Fruit fly (Drosophila melanogaster) whole organism, prepupa: Measurements from ENCODE around the gene CG31176.
A peak's percentile ranks its signal among the peaks of the same experiment; 100 is the strongest.

ENCODE experiments used
- Blimp-1 ChIP-seq: fragments of 200-800 bp; sonication (Bioruptor generic); optimal IDR thresholded peaks from 3 replicates; lab custom pipeline; 2017; ENCODE audit warnings: missing biosample characterization, missing genetic modification characterization, mild to moderate bottlenecking, moderate library complexity, missing genetic modification reagents
- CG10631 ChIP-seq: fragments of 200-800 bp; sonication (Bioruptor generic); optimal IDR thresholded peaks from 2 replicates; lab custom pipeline; 2016; ENCODE audit warnings: missing biosample characterization, missing genetic modification characterization
- CG10669 ChIP-seq: fragments of 200-800 bp; sonication (Bioruptor generic); optimal IDR thresholded peaks from 3 replicates; lab custom pipeline; 2018; ENCODE audit warnings: missing biosample characterization, mild to moderate bottlenecking, missing genetic modification characterization, moderate library complexity
- CG11294 ChIP-seq: fragments of 200-800 bp; sonication (Bioruptor generic); IDR thresholded peaks from 2 replicates; pipeline ENCODE4 v1.3.6; 2022; ENCODE audit warnings: missing biosample characterization, missing genetic modification characterization
- CG11762 ChIP-seq: fragments of 200-800 bp; sonication (Bioruptor generic); optimal IDR thresholded peaks from 3 replicates; lab custom pipeline; 2016; ENCODE audit warnings: missing biosample characterization, missing genetic modification characterization; ENCODE audit not compliant: insufficient read depth
- CG15336 ChIP-seq: fragments of 200-800 bp; sonication (Bioruptor generic); IDR thresholded peaks from 2 replicates; pipeline ENCODE4 v1.3.6; 2022; ENCODE audit warnings: missing biosample characterization, missing genetic modification characterization
- CG1621 ChIP-seq: fragments of 200-800 bp; sonication (Bioruptor generic); optimal IDR thresholded peaks from 3 replicates; lab custom pipeline; 2018; ENCODE audit warnings: missing biosample characterization, mild to moderate bottlenecking, missing genetic modification characterization
- CG16779 ChIP-seq: fragments of 200-800 bp; sonication (Bioruptor generic); optimal IDR thresholded peaks from 3 replicates; lab custom pipeline; 2017; ENCODE audit warnings: missing biosample characterization, mild to moderate bottlenecking, missing genetic modification characterization
- CG3032 ChIP-seq: fragments of 200-800 bp; optimal IDR thresholded peaks from 2 replicates; lab custom pipeline; 2019; ENCODE audit warnings: missing biosample characterization, mild to moderate bottlenecking, missing genetic modification characterization, moderate library complexity
- CG31627 ChIP-seq: fragments of 200-800 bp; sonication (Bioruptor generic); optimal IDR thresholded peaks from 3 replicates; lab custom pipeline; 2016; ENCODE audit warnings: missing biosample characterization, missing genetic modification characterization
- CG32006 ChIP-seq: fragments of 200-800 bp; sonication (Bioruptor generic); optimal IDR thresholded peaks from 3 replicates; lab custom pipeline; 2017; ENCODE audit warnings: missing biosample characterization, mild to moderate bottlenecking, missing genetic modification characterization
- CG34406 ChIP-seq: fragments of 200-800 bp; sonication (Bioruptor generic); optimal IDR thresholded peaks from 3 replicates; lab custom pipeline; 2016; ENCODE audit warnings: missing biosample characterization, missing genetic modification characterization
- CG3919 ChIP-seq: fragments of 200-800 bp; sonication (Bioruptor generic); optimal IDR thresholded peaks from 3 replicates; lab custom pipeline; 2016; ENCODE audit warnings: missing biosample characterization, missing genetic modification characterization
- CG4318 ChIP-seq: fragments of 200-800 bp; sonication (Bioruptor generic); optimal IDR thresholded peaks from 3 replicates; lab custom pipeline; 2017; ENCODE audit warnings: missing biosample characterization, mild to moderate bottlenecking, missing genetic modification characterization
- CG6163 ChIP-seq: fragments of 200-800 bp; sonication (Bioruptor generic); IDR thresholded peaks from 3 replicates; pipeline ENCODE4 v1.3.6; 2022; ENCODE audit warnings: missing biosample characterization, missing genetic modification characterization
- CG6276 ChIP-seq: fragments of 200-800 bp; sonication (Bioruptor generic); optimal IDR thresholded peaks from 2 replicates; lab custom pipeline; 2017; ENCODE audit warnings: missing biosample characterization, mild to moderate bottlenecking, missing genetic modification characterization
- CG6792 ChIP-seq: fragments of 200-800 bp; sonication (Bioruptor generic); optimal IDR thresholded peaks from 3 replicates; lab custom pipeline; 2016; ENCODE audit warnings: missing biosample characterization, missing genetic modification characterization
- CG6808 ChIP-seq: fragments of 200-800 bp; sonication (Bioruptor generic); optimal IDR thresholded peaks from 3 replicates; lab custom pipeline; 2017; ENCODE audit warnings: missing biosample characterization, missing genetic modification characterization, mild to moderate bottlenecking, moderate library complexity, missing genetic modification reagents
- CG6854 ChIP-seq: fragments of 200-800 bp; sonication (Bioruptor generic); optimal IDR thresholded peaks from 2 replicates; lab custom pipeline; 2017; ENCODE audit warnings: missing biosample characterization, mild to moderate bottlenecking, missing genetic modification characterization
- CG7368 ChIP-seq: fragments of 200-800 bp; sonication (Bioruptor generic); optimal IDR thresholded peaks from 3 replicates; lab custom pipeline; 2016; ENCODE audit warnings: missing biosample characterization, missing genetic modification characterization
- CG8119 ChIP-seq: fragments of 200-800 bp; sonication (Bioruptor generic); IDR thresholded peaks from 3 replicates; pipeline ENCODE4 v1.3.6; 2022; ENCODE audit warnings: missing biosample characterization, missing genetic modification characterization
- CG8319 ChIP-seq: fragments of 200-800 bp; sonication (Bioruptor generic); optimal IDR thresholded peaks from 3 replicates; lab custom pipeline; 2016; ENCODE audit warnings: missing biosample characterization, missing genetic modification characterization
- CG8632 ChIP-seq: fragments of 200-800 bp; sonication (Bioruptor generic); optimal IDR thresholded peaks from 3 replicates; lab custom pipeline; 2016; ENCODE audit warnings: missing biosample characterization, missing genetic modification characterization
- CG9139 ChIP-seq: fragments of 200-800 bp; sonication (Bioruptor generic); optimal IDR thresholded peaks from 3 replicates; lab custom pipeline; 2017; ENCODE audit warnings: missing biosample characterization, mild to moderate bottlenecking, missing genetic modification characterization
- Eip93F ChIP-seq: fragments of 200-800 bp; sonication (Bioruptor generic); optimal IDR thresholded peaks from 2 replicates; lab custom pipeline; 2016; ENCODE audit warnings: missing biosample characterization, mild to moderate bottlenecking, missing genetic modification characterization
- Ets21C ChIP-seq: fragments of 200-800 bp; sonication (Bioruptor generic); optimal IDR thresholded peaks from 3 replicates; lab custom pipeline; 2016; ENCODE audit warnings: missing biosample characterization, missing genetic modification characterization
- Ets96B ChIP-seq: fragments of 200-800 bp; optimal IDR thresholded peaks from 2 replicates; lab custom pipeline; 2019; ENCODE audit warnings: missing biosample characterization, mild to moderate bottlenecking, missing genetic modification characterization, moderate library complexity
- Gug ChIP-seq: fragments of 200-800 bp; sonication (Bioruptor generic); IDR thresholded peaks from 2 replicates; pipeline ENCODE4 v1.3.6; 2022; ENCODE audit warnings: missing biosample characterization, missing genetic modification characterization
- Hr38 ChIP-seq: sonication (Bioruptor generic); optimal IDR thresholded peaks from 2 replicates; lab custom pipeline; 2016; ENCODE audit warnings: missing biosample characterization, missing genetic modification characterization
- Hr4 ChIP-seq: fragments of 200-800 bp; sonication (Bioruptor generic); optimal IDR thresholded peaks from 3 replicates; lab custom pipeline; 2016; ENCODE audit warnings: missing biosample characterization, missing genetic modification characterization
- Lpt ChIP-seq: fragments of 200-800 bp; sonication (Bioruptor generic); optimal IDR thresholded peaks from 3 replicates; lab custom pipeline; 2016; ENCODE audit warnings: missing biosample characterization, missing genetic modification characterization
- Met ChIP-seq: fragments of 200-800 bp; sonication (Bioruptor generic); optimal IDR thresholded peaks from 3 replicates; lab custom pipeline; 2016; ENCODE audit warnings: missing biosample characterization, missing genetic modification characterization
- OdsH ChIP-seq: fragments of 200-800 bp; sonication (Bioruptor generic); optimal IDR thresholded peaks from 3 replicates; lab custom pipeline; 2016; ENCODE audit warnings: missing biosample characterization, missing genetic modification characterization
- Smox ChIP-seq: fragments of 200-800 bp; sonication (Bioruptor generic); optimal IDR thresholded peaks from 3 replicates; lab custom pipeline; 2016; ENCODE audit warnings: missing biosample characterization, missing genetic modification characterization
- Sox102F ChIP-seq: fragments of 200-800 bp; sonication (Bioruptor generic); optimal IDR thresholded peaks from 2 replicates; lab custom pipeline; 2016; ENCODE audit warnings: missing biosample characterization, mild to moderate bottlenecking, missing genetic modification characterization
- Sox14 ChIP-seq: fragments of 200-800 bp; sonication (Bioruptor generic); optimal IDR thresholded peaks from 3 replicates; lab custom pipeline; 2016; ENCODE audit warnings: missing biosample characterization, missing genetic modification characterization
- Sox15 ChIP-seq: fragments of 200-800 bp; sonication (Bioruptor generic); optimal IDR thresholded peaks from 3 replicates; lab custom pipeline; 2016; ENCODE audit warnings: missing biosample characterization, missing genetic modification characterization
- achi ChIP-seq: fragments of 200-800 bp; sonication (Bioruptor generic); optimal IDR thresholded peaks from 3 replicates; lab custom pipeline; 2016; ENCODE audit warnings: missing biosample characterization, missing genetic modification characterization
- dsx ChIP-seq: fragments of 200-800 bp; optimal IDR thresholded peaks from 3 replicates; lab custom pipeline; 2019; ENCODE audit warnings: missing biosample characterization, mild to moderate bottlenecking, missing genetic modification characterization, moderate library complexity; ENCODE audit not compliant: poor library complexity, severe bottlenecking
- eg ChIP-seq: fragments of 200-800 bp; sonication (Bioruptor generic); IDR thresholded peaks from 3 replicates; pipeline ENCODE4 v1.3.6; 2022; ENCODE audit warnings: missing biosample characterization, missing genetic modification characterization
- fd59A ChIP-seq: fragments of 200-800 bp; sonication (Bioruptor generic); optimal IDR thresholded peaks from 2 replicates; lab custom pipeline; 2017; ENCODE audit warnings: missing biosample characterization, mild to moderate bottlenecking, missing genetic modification characterization, missing genetic modification reagents
- fd85E ChIP-seq: fragments of 200-800 bp; sonication (Bioruptor generic); optimal IDR thresholded peaks from 3 replicates; lab custom pipeline; 2016; ENCODE audit warnings: missing biosample characterization, missing genetic modification characterization
- fkh ChIP-seq: fragments of 200-800 bp; sonication (Bioruptor generic); optimal IDR thresholded peaks from 3 replicates; lab custom pipeline; 2017; ENCODE audit warnings: missing biosample characterization, mild to moderate bottlenecking, missing genetic modification characterization, moderate library complexity
- lz ChIP-seq: fragments of 200-800 bp; sonication (Bioruptor generic); optimal IDR thresholded peaks from 3 replicates; lab custom pipeline; 2016; ENCODE audit warnings: missing biosample characterization, missing genetic modification characterization
- net ChIP-seq: fragments of 200-800 bp; sonication (Bioruptor generic); optimal IDR thresholded peaks from 3 replicates; lab custom pipeline; 2016; ENCODE audit warnings: missing biosample characterization, missing genetic modification characterization
- pdm3 ChIP-seq: fragments of 200-800 bp; sonication (Bioruptor generic); optimal IDR thresholded peaks from 3 replicates; lab custom pipeline; 2016; ENCODE audit warnings: missing biosample characterization, missing genetic modification characterization
- salr ChIP-seq, 2 experiments: fragments of 200-800 bp; sonication (Bioruptor generic); optimal IDR thresholded peaks; 3 replicates each; lab custom pipeline; 2016 to 2018; ENCODE audit warnings: missing biosample characterization in 2 of 2, missing genetic modification characterization in 2 of 2, mild to moderate bottlenecking in 1 of 2
- spab ChIP-seq: fragments of 200-800 bp; sonication (Bioruptor generic); optimal IDR thresholded peaks from 2 replicates; lab custom pipeline; 2017; ENCODE audit warnings: missing biosample characterization, mild to moderate bottlenecking, missing genetic modification characterization, missing genetic modification reagents
- ss ChIP-seq, 2 experiments: fragments of 200-800 bp; sonication (Bioruptor generic); optimal IDR thresholded peaks; 2 replicates in 1 of 2; 3 replicates in 1 of 2; lab custom pipeline; 2017 to 2018; ENCODE audit warnings: mild to moderate bottlenecking in 2 of 2, missing biosample characterization in 2 of 2, missing genetic modification characterization in 2 of 2, moderate library complexity in 1 of 2
- topi ChIP-seq: fragments of 200-800 bp; sonication (Bioruptor generic); optimal IDR thresholded peaks from 3 replicates; lab custom pipeline; 2016; ENCODE audit warnings: missing biosample characterization, missing genetic modification characterization
- vri ChIP-seq: fragments of 200-800 bp; sonication (Bioruptor generic); optimal IDR thresholded peaks from 3 replicates; lab custom pipeline; 2016; ENCODE audit warnings: missing biosample characterization, mild to moderate bottlenecking, missing genetic modification characterization

The CG31176 gene

DNA sequence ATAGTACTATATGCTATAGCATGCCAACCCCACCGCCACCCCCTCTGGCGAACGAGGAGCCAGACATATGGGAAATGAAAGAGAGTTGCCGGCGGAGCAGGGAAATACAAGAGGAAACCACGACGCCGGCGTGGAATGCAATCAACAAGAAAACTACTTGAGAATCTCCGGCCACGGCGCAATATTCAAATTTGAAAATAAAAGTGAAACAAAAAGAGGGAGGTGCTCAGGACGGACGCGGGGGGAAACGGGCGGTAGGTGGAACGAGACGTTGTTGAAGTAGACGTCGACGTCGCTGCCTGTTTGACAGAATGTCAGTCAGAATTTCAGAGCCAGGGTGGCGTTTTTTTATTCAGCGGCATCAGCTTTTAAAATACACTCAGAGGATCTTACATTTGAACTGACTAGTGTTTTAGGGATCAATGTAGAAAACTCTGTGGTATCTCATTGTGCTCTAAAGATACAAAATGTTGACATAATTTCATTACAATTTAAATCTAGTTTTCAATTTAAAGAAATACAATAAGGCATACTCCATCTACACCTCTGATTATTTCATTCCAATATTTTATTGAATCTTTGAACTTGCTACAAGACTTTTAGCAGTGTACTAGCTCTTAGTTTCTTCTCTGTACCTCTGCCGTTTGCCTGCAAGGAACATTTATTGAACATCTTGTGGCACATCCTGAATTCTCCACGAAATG, 83.3 kb downstream of the CG31176 start:
- TF ChIP-seq Blimp-1 (GFP tag; lab: Kevin White, UChicago), result no peak
- no peak for TF ChIP-seq CG4318
- TF ChIP-seq CG6792, result no peak
- TF ChIP-seq Smox (GFP tag; lab: Kevin White, UChicago), result peak; percentile 1
- TF ChIP-seq CG6854, result no peak
- no peak for TF ChIP-seq Ets21C (GFP tag; lab: Kevin White, UChicago)
- TF ChIP-seq vri (GFP tag; lab: Kevin White, UChicago), result no peak
- peak; percentile 0 for TF ChIP-seq OdsH (GFP tag; lab: Kevin White, UChicago)
- TF ChIP-seq Hr4, result no peak
- TF ChIP-seq pdm3, result peak; percentile 25
- TF ChIP-seq Sox15, result no peak
- TF ChIP-seq salr (GFP tag; optimal IDR thresholded peaks at IDR 0.05; lab: Kevin White, UChicago), result peak in 1 of 2 experiments; percentile 3
- TF ChIP-seq ss (GFP tag; optimal IDR thresholded peaks at IDR 0.05; lab: Kevin White, UChicago), result peak in 1 of 2 experiments; percentile 36
- TF ChIP-seq Hr38 (GFP tag; lab: Kevin White, UChicago), result no peak
- no peak for TF ChIP-seq CG11294 (GFP tag; lab: Robert Waterston, UW)
- TF ChIP-seq CG10631 (GFP tag; lab: Kevin White, UChicago), result peak; percentile 31
- TF ChIP-seq CG16779 (tag; lab: Kevin White, UChicago), result no peak
- peak; percentile 51 for TF ChIP-seq dsx (GFP tag; lab: Kevin White, UChicago)
- peak; percentile 6 for TF ChIP-seq achi (GFP tag; lab: Kevin White, UChicago)
- peak; percentile 21 for TF ChIP-seq CG31627 (GFP tag; lab: Kevin White, UChicago)
- TF ChIP-seq CG10669 (GFP tag; lab: Kevin White, UChicago), result peak; percentile 30
- peak; percentile 29 for TF ChIP-seq CG3032 (tag; lab: Kevin White, UChicago)
- TF ChIP-seq CG6163 (GFP tag; lab: Robert Waterston, UW), result 0 out of 3 replicates have a peak, but pooled peaks have one; percentile 12
- TF ChIP-seq CG8119 (GFP tag; lab: Robert Waterston, UW), result no peak
- peak; percentile 44 for TF ChIP-seq Met (GFP tag; lab: Kevin White, UChicago)
- no peak for TF ChIP-seq Sox102F (GFP tag; lab: Kevin White, UChicago)
- TF ChIP-seq eg (GFP tag; lab: Robert Waterston, UW), result no peak
- peak; percentile 18 for TF ChIP-seq CG1621
- TF ChIP-seq net, result no peak
- TF ChIP-seq CG32006 (GFP tag; lab: Kevin White, UChicago), result no peak
- TF ChIP-seq CG8632, result no peak
- TF ChIP-seq CG6808 (GFP tag; lab: Kevin White, UChicago), result peak; percentile 25
- peak; percentile 19 for TF ChIP-seq CG3919 (GFP tag; lab: Kevin White, UChicago)
- no peak for TF ChIP-seq fd85E (GFP tag; lab: Kevin White, UChicago)
- TF ChIP-seq topi, result peak; percentile 27
- TF ChIP-seq CG8319 (GFP tag; lab: Kevin White, UChicago), result peak; percentile 14
- no peak for TF ChIP-seq lz (GFP tag; lab: Kevin White, UChicago)
- no peak for TF ChIP-seq CG15336
- no peak for TF ChIP-seq CG11762 (GFP tag; lab: Kevin White, UChicago)
- TF ChIP-seq CG7368 (GFP tag; lab: Kevin White, UChicago), result no peak
- TF ChIP-seq fkh (GFP tag; lab: Kevin White, UChicago), result no peak
- no peak for TF ChIP-seq Sox14
- TF ChIP-seq CG34406, result peak; percentile 25
- no peak for TF ChIP-seq CG9139 (GFP tag; lab: Kevin White, UChicago)
- peak; percentile 58 for TF ChIP-seq Ets96B (tag; lab: Kevin White, UChicago)
- no peak for TF ChIP-seq Eip93F (GFP tag; lab: Kevin White, UChicago)
- TF ChIP-seq fd59A (GFP tag; lab: Kevin White, UChicago), result peak; percentile 30
- no peak for TF ChIP-seq CG6276
- no peak for TF ChIP-seq Lpt (GFP tag; lab: Kevin White, UChicago)
- TF ChIP-seq Gug, result no peak
- peak; percentile 32 for TF ChIP-seq spab (GFP tag; lab: Kevin White, UChicago)
